Worm (Caenorhabditis elegans): ENCODE results near the gene vglu-2.

DNA sequence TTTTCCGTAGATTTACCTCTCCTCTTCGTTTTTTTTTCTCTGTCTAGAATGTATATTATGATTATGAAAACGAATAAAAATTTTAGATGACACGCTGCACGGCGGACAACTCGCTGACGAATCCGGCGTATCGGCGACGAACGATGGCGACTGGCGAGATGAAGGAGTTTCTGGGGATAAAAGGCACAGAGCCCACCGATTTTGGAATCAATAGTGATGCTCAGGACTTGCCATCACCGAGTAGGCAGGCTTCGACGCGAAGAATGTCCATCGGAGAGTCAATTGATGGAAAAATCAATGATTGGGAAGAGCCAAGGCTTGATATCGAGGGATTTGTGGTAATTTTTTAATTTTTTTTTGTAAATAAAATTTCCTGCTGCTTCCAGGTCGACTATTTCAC, 40.1 kb downstream of the vglu-2 start, which contains the start of gene ced-9:
- TF ChIP-seq pes-1 (GFP tag; IDR thresholded peaks at IDR 0.05) (no peak), ets-7 (tag; optimal IDR thresholded peaks at IDR 0.05) (no peak)

Data from whole organism, early embryonic.